4 worm cellular contexts compared by ENCODE assay signal in the genomic region with DNA sequence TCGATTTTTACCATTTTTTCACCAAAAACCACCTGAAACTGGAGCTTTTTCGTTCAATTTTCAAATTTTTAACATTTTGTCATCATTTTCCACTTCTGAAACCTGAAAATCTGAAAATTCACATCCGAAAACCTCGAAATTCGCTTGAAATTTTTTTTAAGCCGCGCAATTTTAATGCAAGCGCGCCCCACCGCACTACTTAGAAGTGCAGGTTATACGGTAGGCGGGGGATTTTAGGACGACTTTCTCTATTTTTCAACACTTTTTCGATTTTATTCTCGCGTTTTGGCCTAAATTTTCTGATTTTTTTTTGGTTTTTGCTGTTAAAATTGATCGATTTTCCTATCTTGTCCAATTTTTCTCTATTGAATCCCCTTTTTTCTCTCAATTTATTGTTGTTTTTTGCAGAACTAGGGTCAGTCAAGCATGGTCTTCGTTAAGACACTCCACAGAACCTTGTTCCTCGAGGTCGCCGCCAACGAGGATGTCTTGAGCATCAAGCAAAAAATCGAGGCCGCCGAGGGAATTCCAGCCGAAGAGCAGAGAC.
TF ChIP-seq lines count a peak whose summit lies in the region.

A gene (plus strand): TSS at position 402 of the 547 bp plus-strand sequence.

TF ChIP-seq in whole organism, L2 larva, 48 proteins besides CTCF, POLR2A, EP300 and RAD21 (continued from another document):
- TF ChIP-seq ztf-1 (GFP tag; conservative IDR thresholded peaks at IDR 0.05; lab: Robert Waterston, UW) (no peak), unc-62 (GFP tag; optimal IDR thresholded peaks at IDR 0.05; lab: Kevin White, UChicago) (no peak), unc-55 (GFP tag; optimal IDR thresholded peaks at IDR 0.05; lab: Kevin White, UChicago) (peak; percentile 97), F13H6.1 (tag; optimal IDR thresholded peaks at IDR 0.05; lab: Kevin White, UChicago) (peak; percentile 70), mbf-1 (tag; optimal IDR thresholded peaks at IDR 0.05; lab: Kevin White, UChicago) (no peak), sma-9 (GFP tag; optimal IDR thresholded peaks at IDR 0.05; lab: Kevin White, UChicago) (no peak), sma-9 (tag; optimal IDR thresholded peaks at IDR 0.05; lab: Kevin White, UChicago) (no peak), nhr-12 (tag; optimal IDR thresholded peaks at IDR 0.05; lab: Kevin White, UChicago) (no peak), sma-3 (GFP tag; optimal IDR thresholded peaks at IDR 0.05; lab: Kevin White, UChicago) (peak; percentile 74), peb-1 (tag; optimal IDR thresholded peaks at IDR 0.05; lab: Kevin White, UChicago) (no peak), mab-5 (tag; optimal IDR thresholded peaks at IDR 0.05; lab: Kevin White, UChicago) (peak; percentile 25), fos-1 (tag; optimal IDR thresholded peaks at IDR 0.05; lab: Kevin White, UChicago) (peak; percentile 77), nhr-23 (tag; optimal IDR thresholded peaks at IDR 0.05; lab: Kevin White, UChicago) (no peak), ama-1 (optimal IDR thresholded peaks at IDR 0.05; lab: Kevin White, UChicago) (peak; percentile 75), aly-2 (tag; optimal IDR thresholded peaks at IDR 0.05; lab: Kevin White, UChicago) (no peak), alr-1 (tag; optimal IDR thresholded peaks at IDR 0.05; lab: Kevin White, UChicago) (no peak), elt-1 (tag; optimal IDR thresholded peaks at IDR 0.05; lab: Kevin White, UChicago) (no peak), nhr-6 (tag; optimal IDR thresholded peaks at IDR 0.05; lab: Kevin White, UChicago) (peak; percentile 51), blmp-1 (tag; optimal IDR thresholded peaks at IDR 0.05; lab: Kevin White, UChicago; ENCODE audit: insufficient read depth) (peak; percentile 79), egl-27 (tag; optimal IDR thresholded peaks at IDR 0.05; lab: Kevin White, UChicago) (peak; percentile 60), ceh-16 (tag; optimal IDR thresholded peaks at IDR 0.05; lab: Kevin White, UChicago) (peak; percentile 55), nhr-129 (tag; optimal IDR thresholded peaks at IDR 0.05; lab: Kevin White, UChicago) (peak; percentile 89), lin-39 (tag; optimal IDR thresholded peaks at IDR 0.05; lab: Kevin White, UChicago) (no peak), crh-2 (tag; optimal IDR thresholded peaks at IDR 0.05; lab: Kevin White, UChicago) (peak; percentile 85), snpc-4 (tag; optimal IDR thresholded peaks at IDR 0.05; lab: Kevin White, UChicago) (peak; percentile 49), gmeb-1 (tag; optimal IDR thresholded peaks at IDR 0.05; lab: Kevin White, UChicago) (peak; percentile 86), lin-13 (GFP tag; optimal IDR thresholded peaks at IDR 0.05; lab: Kevin White, UChicago) (peak; percentile 95)
TF ChIP-seq in whole organism, L2 larva: peak in this region for 28.

TF ChIP-seq in whole organism, L4 larva, 104 proteins besides CTCF, POLR2A, EP300 and RAD21 (continued from another document):
- peak; percentile 90 for TF ChIP-seq dve-1 (tag; optimal IDR thresholded peaks at IDR 0.05; lab: Kevin White, UChicago; ENCODE audit: insufficient read depth)
- peak; percentile 90 for TF ChIP-seq lin-13 (GFP tag; optimal IDR thresholded peaks at IDR 0.05; lab: Kevin White, UChicago)
- TF ChIP-seq T20F7.1 (GFP tag; optimal IDR thresholded peaks at IDR 0.05; lab: Kevin White, UChicago): peak; percentile 89
- peak; percentile 70 for TF ChIP-seq T26A8.4 (GFP tag; IDR thresholded peaks at IDR 0.05; lab: Robert Waterston, UW)
- TF ChIP-seq lin-39 (tag; optimal IDR thresholded peaks at IDR 0.05; lab: Kevin White, UChicago): no peak
- TF ChIP-seq Y105C5A.15 (GFP tag; IDR thresholded peaks at IDR 0.05; lab: Robert Waterston, UW): no peak
- TF ChIP-seq fkh-10 (GFP tag; optimal IDR thresholded peaks at IDR 0.05; lab: Kevin White, UChicago): peak; percentile 90
- peak; percentile 23 for TF ChIP-seq zag-1 (tag; optimal IDR thresholded peaks at IDR 0.05; lab: Kevin White, UChicago)
- peak; percentile 93 for TF ChIP-seq mes-2 (tag; optimal IDR thresholded peaks at IDR 0.05; lab: Kevin White, UChicago; ENCODE audit: poor library complexity, severe bottlenecking)
- TF ChIP-seq dmd-6 (GFP tag; IDR thresholded peaks at IDR 0.05; lab: Robert Waterston, UW): peak; percentile 48
- TF ChIP-seq mxl-3 (GFP tag; optimal IDR thresholded peaks at IDR 0.05; lab: Kevin White, UChicago): peak; percentile 39
- TF ChIP-seq zip-2 (tag; optimal IDR thresholded peaks at IDR 0.05; lab: Kevin White, UChicago): peak; percentile 19
- no peak for TF ChIP-seq lim-7 (GFP tag; IDR thresholded peaks at IDR 0.05; lab: Robert Waterston, UW)
- TF ChIP-seq mxl-2 (GFP tag; conservative IDR thresholded peaks at IDR 0.05; lab: Robert Waterston, UW): no peak
- TF ChIP-seq hif-1 (tag; optimal IDR thresholded peaks at IDR 0.05; lab: Kevin White, UChicago): peak in 1 of 2 experiments; percentile 70
- peak; percentile 88 for TF ChIP-seq nhr-11 (tag; optimal IDR thresholded peaks at IDR 0.05; lab: Kevin White, UChicago)
- no peak for TF ChIP-seq spr-3 (GFP tag; optimal IDR thresholded peaks at IDR 0.05; lab: Kevin White, UChicago)
- no peak for TF ChIP-seq snpc-4 (tag; optimal IDR thresholded peaks at IDR 0.05; lab: Kevin White, UChicago)
- peak; percentile 72 for TF ChIP-seq rbr-2 (tag; optimal IDR thresholded peaks at IDR 0.05; lab: Kevin White, UChicago)
- TF ChIP-seq hmg-1.1 (GFP tag; IDR thresholded peaks at IDR 0.05; lab: Robert Waterston, UW): peak; percentile 75
- no peak for TF ChIP-seq daf-16 (GFP tag; optimal IDR thresholded peaks at IDR 0.05; lab: Kevin White, UChicago)
- peak; percentile 61 for TF ChIP-seq daf-16 (tag; optimal IDR thresholded peaks at IDR 0.05; lab: Kevin White, UChicago)
- TF ChIP-seq ztf-7 (tag; optimal IDR thresholded peaks at IDR 0.05; lab: Kevin White, UChicago): peak; percentile 38
- TF ChIP-seq unc-130 (GFP tag; optimal IDR thresholded peaks at IDR 0.05; lab: Kevin White, UChicago): peak; percentile 40
- TF ChIP-seq Y48G9A.11 (GFP tag; IDR thresholded peaks at IDR 0.05; lab: Robert Waterston, UW): peak; percentile 61; the same call in 1 of the 2 replicates
- TF ChIP-seq daf-19 (GFP tag; conservative IDR thresholded peaks at IDR 0.05; lab: Robert Waterston, UW): no peak
- peak; percentile 80 for TF ChIP-seq zfp-2 (tag; optimal IDR thresholded peaks at IDR 0.05; lab: Kevin White, UChicago)
- peak; percentile 98 for TF ChIP-seq lin-38 (GFP tag; IDR thresholded peaks at IDR 0.05; lab: Robert Waterston, UW)
- peak; percentile 94 to 99 for TF ChIP-seq lsy-2 (tag; optimal IDR thresholded peaks at IDR 0.05; lab: Kevin White, UChicago)
- TF ChIP-seq aha-1 (tag; lab: Kevin White, UChicago): peak; percentile 85
- peak; percentile 23; the same call in 1 of the 2 replicates for TF ChIP-seq pha-4 (GFP tag; IDR thresholded peaks at IDR 0.05; lab: Robert Waterston, UW)
- TF ChIP-seq pha-4 (tag; optimal IDR thresholded peaks at IDR 0.05; lab: Kevin White, UChicago): peak; percentile 90
- peak; percentile 54 for TF ChIP-seq duxl-1 (tag; optimal IDR thresholded peaks at IDR 0.05; lab: Kevin White, UChicago; ENCODE audit: poor library complexity)

TF ChIP-seq in whole organism, late embryonic, 69 proteins besides CTCF, POLR2A, EP300 and RAD21 (continued from another document):
- TF ChIP-seq ceh-9 (tag; optimal IDR thresholded peaks at IDR 0.05; lab: Kevin White, UChicago) (no peak), nhr-232 (tag; optimal IDR thresholded peaks at IDR 0.05; lab: Kevin White, UChicago) (no peak), dve-1 (tag; optimal IDR thresholded peaks at IDR 0.05; lab: Kevin White, UChicago) (peak; percentile 27), lin-11 (tag; optimal IDR thresholded peaks at IDR 0.05; lab: Kevin White, UChicago) (no peak), fkh-6 (tag; optimal IDR thresholded peaks at IDR 0.05; lab: Kevin White, UChicago) (no peak), eyg-1 (tag; optimal IDR thresholded peaks at IDR 0.05; lab: Kevin White, UChicago) (no peak), ets-4 (tag; optimal IDR thresholded peaks at IDR 0.05; lab: Kevin White, UChicago) (peak; percentile 20), hlh-13 (GFP tag; optimal IDR thresholded peaks at IDR 0.05; lab: Kevin White, UChicago) (no peak), sdc-2 (tag; optimal IDR thresholded peaks at IDR 0.05; lab: Kevin White, UChicago) (no peak)
TF ChIP-seq in whole organism, late embryonic: peak in this region for 7.

TF ChIP-seq in whole organism, mixed stage, embryonic, 35 proteins besides CTCF, POLR2A, EP300 and RAD21 (continued from another document):
- no peak for TF ChIP-seq unc-120 (tag; optimal IDR thresholded peaks at IDR 0.05; lab: Kevin White, UChicago; ENCODE audit: poor library complexity, severe bottlenecking)
- no peak for TF ChIP-seq ztf-11 (tag; optimal IDR thresholded peaks at IDR 0.05; lab: Kevin White, UChicago)
- TF ChIP-seq lin-32 (GFP tag; optimal IDR thresholded peaks at IDR 0.05; lab: Kevin White, UChicago): no peak
- peak; percentile 96 for TF ChIP-seq lsy-2 (tag; optimal IDR thresholded peaks at IDR 0.05; lab: Kevin White, UChicago)
